Worm (Caenorhabditis elegans) whole organism, young adult: ENCODE measurements around the gene K05F1.14.
"Not testable (repeated sequence)": the region's sequence is repeated elsewhere in the genome, so short reads cannot be mapped to it uniquely, and the experiment has no call there.

Experiments used
- B0035.1 ChIP-seq: sonication (generic microtip); optimal IDR thresholded peaks from 2 replicates; lab custom pipeline; 2016; ENCODE audit warnings: missing genetic modification characterization, mild to moderate bottlenecking, missing compliant biosample characterization, missing genotype, missing genetic modification reagents
- F52B5.7 ChIP-seq: sonication (generic microtip); optimal IDR thresholded peaks from 2 replicates; lab custom pipeline; 2016; ENCODE audit warnings: mild to moderate bottlenecking, missing genetic modification characterization, missing compliant biosample characterization
- ama-1 ChIP-seq, 3 experiments: fragments of 150-350 bp in 1 of 3; sonication (generic microtip) in 2 of 3; optimal IDR thresholded peaks; 2 replicates each; lab custom pipeline; 2014 to 2018; ENCODE audit warnings: missing biosample characterization in 2 of 3, missing genetic modification characterization in 2 of 3, missing genetic modification reagents in 2 of 3
- bed-1 ChIP-seq: fragments of 200-800 bp; sonication (Bioruptor generic); IDR thresholded peaks from 2 replicates; pipeline ENCODE4 v1.3.6; 2022; ENCODE audit warnings: missing genetic modification reagents, missing genetic modification characterization, missing compliant biosample characterization
- ceh-40 ChIP-seq: fragments of 200-800 bp; sonication (Bioruptor generic); IDR thresholded peaks from 2 replicates; pipeline ENCODE4 v1.3.6; 2022; ENCODE audit warnings: missing genetic modification characterization, missing compliant biosample characterization
- egl-18 ChIP-seq: fragments of 200-800 bp; sonication (Bioruptor generic); IDR thresholded peaks from 2 replicates; pipeline ENCODE4 v1.3.6; 2022; ENCODE audit warnings: missing genetic modification reagents, missing genetic modification characterization, missing compliant biosample characterization
- ets-4 ChIP-seq: fragments of 200-800 bp; sonication (Bioruptor generic); optimal IDR thresholded peaks from 2 replicates; lab custom pipeline; 2018; ENCODE audit warnings: mild to moderate bottlenecking, missing genetic modification characterization, missing compliant biosample characterization
- lin-40 ChIP-seq: sonication (generic microtip); optimal IDR thresholded peaks from 2 replicates; lab custom pipeline; 2016; ENCODE audit warnings: missing genetic modification characterization, mild to moderate bottlenecking, missing compliant biosample characterization, missing genotype, missing genetic modification reagents
- madf-3 ChIP-seq: fragments of 200-800 bp; sonication (Bioruptor generic); IDR thresholded peaks from 2 replicates; pipeline ENCODE4 v1.3.6; 2022; ENCODE audit warnings: missing genetic modification reagents, missing genetic modification characterization, missing compliant biosample characterization
- snpc-4 ChIP-seq, 5 experiments: fragments of 150-350 bp in 1 of 5; sonication (generic microtip) in 4 of 5; optimal IDR thresholded peaks; 2 replicates each; lab custom pipeline; 2014 to 2018; ENCODE audit warnings: missing genetic modification characterization in 5 of 5, missing biosample characterization in 3 of 5, antibody characterized with exemption in 2 of 5, mild to moderate bottlenecking in 2 of 5, missing compliant biosample characterization in 2 of 5, missing genotype in 2 of 5, moderate library complexity in 2 of 5, missing genetic modification reagents in 1 of 5
- ztf-26 ChIP-seq: sonication (generic microtip); optimal IDR thresholded peaks from 2 replicates; lab custom pipeline; 2017; ENCODE audit warnings: missing genetic modification characterization, missing compliant biosample characterization

DNA sequence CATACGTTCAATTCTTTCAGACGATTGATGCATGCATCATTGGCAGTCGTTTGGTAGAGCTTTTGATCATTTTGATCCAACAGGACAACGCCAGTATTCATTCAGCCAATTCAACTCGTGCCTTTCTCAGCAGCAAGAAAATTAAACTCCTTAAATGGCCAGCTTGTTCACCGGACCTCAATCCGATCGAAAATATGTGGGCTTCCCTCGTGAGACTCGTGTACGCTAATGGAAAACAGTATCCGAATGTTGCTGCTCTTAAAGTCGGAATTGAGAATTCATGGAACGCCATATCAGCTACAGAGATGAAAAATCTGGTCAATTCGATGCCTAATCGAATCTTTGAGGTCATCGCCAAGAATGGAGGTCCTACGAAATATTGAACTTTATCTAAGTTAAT is 23.0 kb upstream of the K05F1.14 start, which contains the start of gene wago-5:
- not testable (repeated sequence) for TF ChIP-seq lin-40 (tag; lab: Kevin White, UChicago); B0035.1 (tag; lab: Kevin White, UChicago); ztf-26 (tag; lab: Kevin White, UChicago); ceh-40; F52B5.7 (tag; lab: Kevin White, UChicago); snpc-4 (GFP tag; optimal IDR thresholded peaks at IDR 0.05; lab: Kevin White, UChicago); snpc-4 (tag; optimal IDR thresholded peaks at IDR 0.05; lab: Kevin White, UChicago); bed-1 (GFP tag; lab: Robert Waterston, UW); ets-4 (GFP tag; lab: Kevin White, UChicago); madf-3 (GFP tag; lab: Robert Waterston, UW); ama-1 (optimal IDR thresholded peaks at IDR 0.05; lab: Kevin White, UChicago); ama-1 (GFP tag; optimal IDR thresholded peaks at IDR 0.05; lab: Kevin White, UChicago); egl-18 (GFP tag; lab: Robert Waterston, UW)
